Worm (Caenorhabditis elegans): ENCODE measurements around the gene sup-37.
A peak's percentile ranks its signal among the peaks of the same experiment; 100 is the strongest.

sup-37 gene

DNA sequence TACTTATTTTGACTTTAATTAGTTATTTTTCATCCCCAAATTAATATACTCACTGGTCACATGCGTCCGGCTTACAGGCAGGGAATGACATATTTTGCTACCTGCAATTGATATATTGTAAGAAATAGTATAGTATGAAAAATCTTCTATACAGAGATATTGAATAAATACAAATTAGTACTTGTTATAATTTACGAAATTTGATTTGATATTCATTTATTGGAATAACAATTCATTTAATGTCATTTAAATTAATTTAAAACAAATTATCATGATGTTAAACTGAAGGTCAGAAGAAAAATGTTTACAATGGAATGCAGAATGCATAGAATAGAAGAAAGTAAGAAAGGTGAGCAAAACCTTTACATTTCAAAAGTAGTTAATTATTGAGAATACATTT lies 27.7 kb upstream of the sup-37 start, which contains the start of gene B0507.7:
B0507.7 (minus strand) TSS at position 101 of the 400 bp plus-strand sequence.
- no peak for TF ChIP-seq lir-3 (tag; optimal IDR thresholded peaks at IDR 0.05; ENCODE audit: poor library complexity)
- TF ChIP-seq efl-1 (optimal IDR thresholded peaks at IDR 0.05): peak in 1 of 2 experiments; percentile 39
- no peak for TF ChIP-seq efl-1 (GFP tag; optimal IDR thresholded peaks at IDR 0.05 in 1 of 2)
- no peak for TF ChIP-seq elt-2 (tag; optimal IDR thresholded peaks at IDR 0.05)
- TF ChIP-seq lin-13 (GFP tag; optimal IDR thresholded peaks at IDR 0.05): no peak

DNA sequence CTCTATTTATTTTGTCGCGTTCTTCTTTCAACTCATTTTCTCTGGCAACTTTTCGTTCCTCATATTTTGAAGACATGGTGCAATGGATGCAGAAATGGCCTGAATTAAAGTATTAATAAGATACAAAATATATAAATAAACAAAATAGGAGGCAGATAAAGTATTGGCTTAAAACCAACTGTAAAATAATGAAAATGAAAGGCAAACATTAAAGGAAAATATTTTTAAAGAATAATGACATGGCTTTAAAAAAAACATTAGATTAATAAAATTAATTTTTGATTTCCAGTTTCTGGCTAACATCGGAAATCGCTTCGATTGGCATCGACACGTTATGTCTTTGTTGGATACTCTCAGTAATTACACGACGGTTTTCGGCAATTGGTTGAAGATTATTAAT lies 25.9 kb upstream of the sup-37 start, which contains the start of gene ddn-1:
ddn-1 (minus strand) TSS at position 101 of the 400 bp plus-strand sequence.
- TF ChIP-seq pax-3 (tag; optimal IDR thresholded peaks at IDR 0.05) (no peak), aly-2 (tag; optimal IDR thresholded peaks at IDR 0.05) (no peak)

DNA sequence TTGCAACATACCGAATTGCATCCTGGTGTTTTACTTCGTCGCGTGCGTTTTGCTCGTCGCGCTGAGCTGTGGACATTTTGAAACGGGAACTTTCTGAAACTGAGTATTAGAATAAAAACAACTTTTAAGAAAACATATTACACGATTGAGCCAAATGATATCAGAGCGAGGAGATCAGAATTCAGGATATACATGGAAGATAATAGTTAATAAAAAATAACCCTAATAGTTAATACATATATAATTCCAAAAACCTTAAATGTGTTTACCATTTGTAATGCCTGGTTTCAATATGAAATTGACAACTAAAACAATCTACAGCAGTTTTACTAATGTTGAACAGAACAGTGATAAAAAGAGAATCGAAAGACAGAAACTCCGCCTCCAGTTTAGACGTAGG lies 23.5 kb upstream of the sup-37 start, which contains the start of gene B0507.8:
B0507.8 (minus strand) TSS at position 101 of the 400 bp plus-strand sequence.
- TF ChIP-seq aly-2 (tag; optimal IDR thresholded peaks at IDR 0.05) (no peak), nhr-237 (tag; optimal IDR thresholded peaks at IDR 0.05) (no peak), ets-5 (GFP tag; IDR thresholded peaks at IDR 0.05) (no peak), dpl-1 (GFP tag; optimal IDR thresholded peaks at IDR 0.05) (no peak)

DNA sequence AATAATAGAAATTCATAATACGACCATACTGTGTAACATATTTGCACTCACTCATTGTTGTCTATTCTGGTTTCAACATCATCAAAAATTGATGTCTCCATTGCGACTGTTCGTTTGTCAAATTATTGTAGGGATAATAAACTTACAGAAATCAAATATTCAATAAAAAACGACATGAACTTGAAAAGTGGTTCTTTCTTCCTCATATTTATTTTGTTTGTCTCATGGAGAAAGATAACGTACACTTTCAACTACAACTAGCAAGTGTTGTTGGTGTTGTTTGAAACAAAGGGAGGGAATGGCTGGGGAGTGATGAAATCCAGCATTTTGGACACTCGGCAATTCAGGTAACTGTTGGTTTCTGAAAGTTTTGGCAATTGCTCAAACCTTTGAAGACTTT lies 20.4 kb upstream of the sup-37 start, which contains the start of gene B0507.9:
B0507.9 (minus strand) TSS at position 101 of the 400 bp plus-strand sequence.
- TF ChIP-seq egl-13 (tag; optimal IDR thresholded peaks at IDR 0.05) (no peak), nhr-85 (tag) (no peak), sox-4 (tag; optimal IDR thresholded peaks at IDR 0.05) (no peak), ztf-11 (tag; optimal IDR thresholded peaks at IDR 0.05) (no peak), vab-15 (tag; optimal IDR thresholded peaks at IDR 0.05) (no peak), nhr-77 (tag; optimal IDR thresholded peaks at IDR 0.05) (no peak), sup-37 (GFP tag; optimal IDR thresholded peaks at IDR 0.05) (no peak), Y116A8C.19 (tag; optimal IDR thresholded peaks at IDR 0.05; ENCODE audit: borderline replicate concordance) (no peak), nhr-47 (tag; optimal IDR thresholded peaks at IDR 0.05) (no peak), nhr-12 (tag; optimal IDR thresholded peaks at IDR 0.05) (no peak), nhr-237 (tag; optimal IDR thresholded peaks at IDR 0.05) (no peak), pqm-1 (tag; optimal IDR thresholded peaks at IDR 0.05) (no peak), pag-3 (tag; optimal IDR thresholded peaks at IDR 0.05; ENCODE audit: borderline replicate concordance, insufficient read depth) (no peak)

DNA sequence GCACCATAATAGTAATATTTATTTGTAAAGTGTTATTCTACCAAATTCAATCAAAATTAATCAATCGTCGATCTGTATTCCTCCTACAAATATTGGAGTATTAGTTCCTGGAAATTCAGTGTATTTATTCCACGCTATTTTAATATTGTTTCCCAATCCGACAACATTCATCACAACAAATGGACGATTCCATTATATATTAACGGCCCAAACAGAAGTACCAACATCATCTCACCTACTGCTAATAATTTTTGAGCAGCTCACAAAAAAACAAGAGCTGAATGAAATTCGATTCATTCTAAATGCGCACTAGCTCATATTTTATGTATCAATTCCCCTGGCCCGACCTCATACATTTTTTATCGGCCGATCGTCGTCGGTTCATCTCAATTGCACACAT lies 19.3 kb upstream of the sup-37 start:
- TF ChIP-seq fkh-10 (GFP tag; optimal IDR thresholded peaks at IDR 0.05) (no peak), ztf-11 (tag; optimal IDR thresholded peaks at IDR 0.05) (no peak), nhr-90 (tag; optimal IDR thresholded peaks at IDR 0.05; ENCODE audit: poor library complexity) (no peak), rnt-1 (tag; optimal IDR thresholded peaks at IDR 0.05) (no peak), mef-2 (tag; optimal IDR thresholded peaks at IDR 0.05) (no peak), efl-1 (optimal IDR thresholded peaks at IDR 0.05) (no peak), efl-1 (GFP tag; optimal IDR thresholded peaks at IDR 0.05 in 1 of 2) (peak in 1 of 2 experiments; percentile 7), C04F5.9 (tag; optimal IDR thresholded peaks at IDR 0.05) (no peak), ceh-82 (tag; optimal IDR thresholded peaks at IDR 0.05) (no peak), isw-1 (GFP tag; IDR thresholded peaks at IDR 0.05) (no peak), unc-86 (tag; optimal IDR thresholded peaks at IDR 0.05) (peak; percentile 49)

DNA sequence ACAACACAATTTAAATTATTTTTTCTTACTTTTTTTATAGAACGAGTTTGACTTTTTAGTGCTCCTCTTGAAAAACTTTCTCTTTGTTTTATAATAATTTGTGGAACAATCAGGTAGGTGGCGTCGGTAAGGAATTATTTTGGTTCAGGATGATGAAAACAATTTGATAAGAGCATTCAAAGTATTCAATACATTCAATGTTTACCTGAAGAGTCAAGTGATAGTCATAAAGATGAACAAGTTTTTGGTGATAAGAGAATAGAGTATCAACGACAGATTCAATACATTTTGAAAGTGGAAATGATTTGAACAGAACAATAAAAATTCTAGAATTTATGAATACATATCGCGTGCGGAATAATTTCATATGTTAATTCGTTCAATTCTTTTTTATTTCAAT lies 18.9 kb upstream of the sup-37 start:
- TF ChIP-seq elt-2 (tag; optimal IDR thresholded peaks at IDR 0.05) (peak; percentile 91), Y116A8C.19 (tag; optimal IDR thresholded peaks at IDR 0.05; ENCODE audit: borderline replicate concordance) (no peak)

Data from whole organism, L1 larva.